2 fruit fly cellular contexts compared by ENCODE assay signal in the genomic region with DNA sequence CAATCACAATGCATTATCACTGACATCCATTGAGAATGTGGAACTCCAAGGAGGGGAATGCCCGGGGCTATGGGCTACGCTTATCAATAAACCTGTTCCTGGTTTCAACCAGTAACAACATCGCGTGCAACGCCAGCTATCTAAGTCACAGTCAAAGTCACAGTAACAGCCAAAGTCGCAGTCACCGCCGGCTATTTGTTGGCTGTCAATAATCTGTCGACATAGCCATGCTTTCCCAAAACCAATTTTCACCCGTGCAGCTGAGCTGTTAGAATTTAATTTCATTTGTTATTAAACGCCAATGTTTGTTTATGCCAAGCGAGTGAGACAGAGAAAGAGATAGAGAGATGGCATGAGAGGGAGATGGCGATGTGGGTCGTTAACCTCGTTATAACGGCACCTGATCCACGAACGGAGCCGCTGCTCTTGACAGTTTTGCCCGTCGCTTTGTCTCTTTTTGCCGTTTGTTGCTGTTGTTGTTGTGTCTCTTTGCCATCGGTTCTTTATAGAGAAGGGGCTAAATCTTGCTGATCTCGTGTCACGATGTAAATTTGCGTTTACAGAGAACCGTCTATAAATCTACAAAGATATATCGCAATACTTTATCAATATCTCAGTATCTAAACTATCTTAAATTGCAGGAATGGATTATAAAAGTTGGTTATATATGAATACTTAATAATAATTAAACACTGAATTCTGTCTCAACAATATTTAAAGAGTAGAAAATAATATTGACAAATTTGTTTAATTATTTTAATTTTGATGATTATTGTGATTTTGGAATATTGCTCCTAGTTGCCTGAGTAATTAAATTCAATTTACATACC.
TF ChIP-seq lines count a peak whose summit lies in the region.

No protein-coding gene starts in this region.

TF ChIP-seq in whole organism, embryonic, 481 proteins besides CTCF, POLR2A, EP300 and RAD21 (continued from another document and continues in another):
- TF ChIP-seq CG11696 (GFP tag; IDR thresholded peaks at IDR 0.05; lab: Robert Waterston, UW) (no peak), CG4820 (GFP tag; optimal IDR thresholded peaks at IDR 0.05; lab: Kevin White, UChicago) (peak; percentile 13), CG1024 (GFP tag; IDR thresholded peaks at IDR 0.05; lab: Robert Waterston, UW) (0 out of 2 replicates have a peak, but pooled peaks have one; percentile 5), Hr3 (GFP tag; optimal IDR thresholded peaks at IDR 0.05; lab: Kevin White, UChicago) (peak; percentile 16), CG43689 (GFP tag; IDR thresholded peaks at IDR 0.05; lab: Robert Waterston, UW) (0 out of 2 replicates have a peak, but pooled peaks have one; percentile 3), bsh (GFP tag; optimal IDR thresholded peaks at IDR 0.05; lab: Kevin White, UChicago) (peak in 1 of 2 experiments; percentile 16), CG3995 (GFP tag; optimal IDR thresholded peaks at IDR 0.05; lab: Kevin White, UChicago) (peak; percentile 96), CG9437 (GFP tag; optimal IDR thresholded peaks at IDR 0.05; lab: Kevin White, UChicago) (peak; percentile 40), BEAF-32 (GFP tag; optimal IDR thresholded peaks at IDR 0.05; lab: Kevin White, UChicago) (peak; percentile 64), Nf-YB (GFP tag; optimal IDR thresholded peaks at IDR 0.05; lab: Kevin White, UChicago) (peak; percentile 13), CG4424 (GFP tag; optimal IDR thresholded peaks at IDR 0.05; lab: Kevin White, UChicago) (peak; percentile 22), ind (GFP tag; optimal IDR thresholded peaks at IDR 0.05; lab: Kevin White, UChicago) (peak; percentile 6), corto (GFP tag; optimal IDR thresholded peaks at IDR 0.05; lab: Kevin White, UChicago) (no peak), Abd-B (GFP tag; optimal IDR thresholded peaks at IDR 0.05; lab: Kevin White, UChicago) (peak; percentile 21), exex (tag; optimal IDR thresholded peaks at IDR 0.05; lab: Kevin White, UChicago) (no peak), CoRest (tag; optimal IDR thresholded peaks at IDR 0.05; lab: Kevin White, UChicago) (peak; percentile 30), Sry-β (GFP tag; optimal IDR thresholded peaks at IDR 0.05; lab: Kevin White, UChicago) (peak; percentile 20), dm (GFP tag; optimal IDR thresholded peaks at IDR 0.05; lab: Kevin White, UChicago) (peak; percentile 13), CG1603 (tag; optimal IDR thresholded peaks at IDR 0.05; lab: Kevin White, UChicago) (peak; percentile 51), zen2 (GFP tag; IDR thresholded peaks at IDR 0.05; lab: Robert Waterston, UW; ENCODE audit: partially characterized antibody) (0 out of 3 replicates have a peak, but pooled peaks have one; percentile 18), knrl (GFP tag; IDR thresholded peaks at IDR 0.05; lab: Robert Waterston, UW; ENCODE audit: partially characterized antibody) (peak; percentile 29; the same call in 1 of the 3 replicates), CG7556 (GFP tag; optimal IDR thresholded peaks at IDR 0.05; lab: Kevin White, UChicago) (peak; percentile 57), grau (tag; optimal IDR thresholded peaks at IDR 0.05; lab: Kevin White, UChicago) (peak; percentile 40), CG12659 (GFP tag; optimal IDR thresholded peaks at IDR 0.05; lab: Kevin White, UChicago) (peak; percentile 29), az2 (GFP tag; optimal IDR thresholded peaks at IDR 0.05; lab: Kevin White, UChicago) (peak; percentile 4), CG3838 (GFP tag; optimal IDR thresholded peaks at IDR 0.05; lab: Kevin White, UChicago) (no peak), CG8924 (tag; optimal IDR thresholded peaks at IDR 0.05; lab: Kevin White, UChicago) (peak; percentile 18), CG9727 (GFP tag; optimal IDR thresholded peaks at IDR 0.05; lab: Kevin White, UChicago) (peak; percentile 60), CG1233 (GFP tag; optimal IDR thresholded peaks at IDR 0.05; lab: Kevin White, UChicago) (no peak), CG9932 (GFP tag; IDR thresholded peaks at IDR 0.05; lab: Robert Waterston, UW) (0 out of 2 replicates have a peak, but pooled peaks have one; percentile 5), fd64A (GFP tag; optimal IDR thresholded peaks at IDR 0.05; lab: Kevin White, UChicago) (peak; percentile 67), Dll (GFP tag; IDR thresholded peaks at IDR 0.05; lab: Robert Waterston, UW; ENCODE audit: partially characterized antibody) (peak; percentile 72), D (optimal IDR thresholded peaks at IDR 0.05; lab: Kevin White, UChicago) (peak; percentile 43), D (GFP tag; optimal IDR thresholded peaks at IDR 0.05; lab: Kevin White, UChicago) (no peak), crol (GFP tag; IDR thresholded peaks at IDR 0.05; lab: Robert Waterston, UW) (peak; percentile 24; the same call in 1 of the 2 replicates), mirr (GFP tag; optimal IDR thresholded peaks at IDR 0.05; lab: Kevin White, UChicago) (no peak), CG10209 (GFP tag; optimal IDR thresholded peaks at IDR 0.05; lab: Kevin White, UChicago) (peak; percentile 11), CG3407 (GFP tag; optimal IDR thresholded peaks at IDR 0.05; lab: Kevin White, UChicago) (peak; percentile 60), Scr (GFP tag; IDR thresholded peaks at IDR 0.05; lab: Robert Waterston, UW; ENCODE audit: partially characterized antibody) (peak; percentile 65), CG13775 (GFP tag; optimal IDR thresholded peaks at IDR 0.05; lab: Kevin White, UChicago) (peak; percentile 27), CG33557 (GFP tag; optimal IDR thresholded peaks at IDR 0.05; lab: Kevin White, UChicago) (peak; percentile 5), CG14710 (tag; optimal IDR thresholded peaks at IDR 0.05; lab: Kevin White, UChicago) (peak; percentile 49), CG4360 (GFP tag; IDR thresholded peaks at IDR 0.05; lab: Robert Waterston, UW) (peak; percentile 84), lola (GFP tag; optimal IDR thresholded peaks at IDR 0.05; lab: Kevin White, UChicago) (peak in 1 of 3 experiments; percentile 75), Blimp-1 (GFP tag; optimal IDR thresholded peaks at IDR 0.05; lab: Kevin White, UChicago) (peak; percentile 62), sqz (GFP tag; optimal IDR thresholded peaks at IDR 0.05; lab: Kevin White, UChicago) (peak; percentile 16), oc (tag; optimal IDR thresholded peaks at IDR 0.05; lab: Kevin White, UChicago) (peak; percentile 80), stwl (tag; optimal IDR thresholded peaks at IDR 0.05; lab: Kevin White, UChicago) (peak; percentile 42), CG2678 (tag; optimal IDR thresholded peaks at IDR 0.05; lab: Kevin White, UChicago) (peak; percentile 42), CG4707 (GFP tag; optimal IDR thresholded peaks at IDR 0.05; lab: Kevin White, UChicago) (peak; percentile 59), ken (GFP tag; IDR thresholded peaks at IDR 0.05; lab: Robert Waterston, UW) (no peak), crc (GFP tag; optimal IDR thresholded peaks at IDR 0.05; lab: Kevin White, UChicago) (no peak), Dip2 (GFP tag; IDR thresholded peaks at IDR 0.05; lab: Robert Waterston, UW) (no peak), CG16863 (GFP tag; optimal IDR thresholded peaks at IDR 0.05; lab: Kevin White, UChicago) (no peak), Atf6 (GFP tag; IDR thresholded peaks at IDR 0.05; lab: Robert Waterston, UW) (no peak), CG31441 (GFP tag; IDR thresholded peaks at IDR 0.05; lab: Robert Waterston, UW) (peak; percentile 88), CG14965 (GFP tag; optimal IDR thresholded peaks at IDR 0.05; lab: Kevin White, UChicago; ENCODE audit: borderline replicate concordance) (no peak), bcd (GFP tag; optimal IDR thresholded peaks at IDR 0.05; lab: Kevin White, UChicago) (peak; percentile 3)

TF ChIP-seq in whole organism, prepupa, 60 proteins besides CTCF, POLR2A, EP300 and RAD21 (continued from another document):
- no peak for TF ChIP-seq CG8119 (GFP tag; IDR thresholded peaks at IDR 0.05; lab: Robert Waterston, UW)
- peak; percentile 31 for TF ChIP-seq achi (GFP tag; optimal IDR thresholded peaks at IDR 0.05; lab: Kevin White, UChicago)
- TF ChIP-seq Sox15 (GFP tag; optimal IDR thresholded peaks at IDR 0.05; lab: Kevin White, UChicago) = no peak
- peak; percentile 54 for TF ChIP-seq Eip78C (GFP tag; lab: Kevin White, UChicago)
- peak; percentile 5 for TF ChIP-seq CG31627 (GFP tag; optimal IDR thresholded peaks at IDR 0.05; lab: Kevin White, UChicago)
- no peak for TF ChIP-seq CG15336 (GFP tag; IDR thresholded peaks at IDR 0.05; lab: Robert Waterston, UW)
- TF ChIP-seq Sox14 (GFP tag; optimal IDR thresholded peaks at IDR 0.05; lab: Kevin White, UChicago) = no peak
- TF ChIP-seq Hr38 (GFP tag; optimal IDR thresholded peaks at IDR 0.05; lab: Kevin White, UChicago) = no peak
- no peak for TF ChIP-seq fd85E (GFP tag; optimal IDR thresholded peaks at IDR 0.05; lab: Kevin White, UChicago)
- peak; percentile 10 for TF ChIP-seq Met (GFP tag; optimal IDR thresholded peaks at IDR 0.05; lab: Kevin White, UChicago)
- peak; percentile 33 for TF ChIP-seq pdm3 (GFP tag; optimal IDR thresholded peaks at IDR 0.05; lab: Kevin White, UChicago)
- no peak for TF ChIP-seq cyc (GFP tag; optimal IDR thresholded peaks at IDR 0.05; lab: Kevin White, UChicago)
- peak; percentile 66 for TF ChIP-seq esn (GFP tag; optimal IDR thresholded peaks at IDR 0.05; lab: Kevin White, UChicago)
- peak; percentile 3 for TF ChIP-seq Hr39 (GFP tag; optimal IDR thresholded peaks at IDR 0.05; lab: Kevin White, UChicago)
- TF ChIP-seq vri (GFP tag; optimal IDR thresholded peaks at IDR 0.05; lab: Kevin White, UChicago) = no peak
- no peak for TF ChIP-seq CG4318 (GFP tag; optimal IDR thresholded peaks at IDR 0.05; lab: Kevin White, UChicago)
- peak; percentile 89 for TF ChIP-seq svp (GFP tag; lab: Kevin White, UChicago)
- TF ChIP-seq dac (GFP tag; optimal IDR thresholded peaks at IDR 0.05; lab: Kevin White, UChicago) = no peak
- peak; percentile 11 for TF ChIP-seq CG6792 (GFP tag; optimal IDR thresholded peaks at IDR 0.05; lab: Kevin White, UChicago)
- no peak for TF ChIP-seq Hr4 (GFP tag; optimal IDR thresholded peaks at IDR 0.05; lab: Kevin White, UChicago)
- TF ChIP-seq acj6 (GFP tag; optimal IDR thresholded peaks at IDR 0.05; lab: Kevin White, UChicago) = peak; percentile 41
- TF ChIP-seq CG1621 (tag; optimal IDR thresholded peaks at IDR 0.05; lab: Kevin White, UChicago) = no peak
- TF ChIP-seq CG11902 (GFP tag; optimal IDR thresholded peaks at IDR 0.05; lab: Kevin White, UChicago) = no peak
- TF ChIP-seq CG10669 (GFP tag; optimal IDR thresholded peaks at IDR 0.05; lab: Kevin White, UChicago) = no peak
- TF ChIP-seq CG8319 (GFP tag; optimal IDR thresholded peaks at IDR 0.05; lab: Kevin White, UChicago) = no peak
- peak; percentile 5 for TF ChIP-seq CG34406 (GFP tag; optimal IDR thresholded peaks at IDR 0.05; lab: Kevin White, UChicago)
- peak; percentile 42 for TF ChIP-seq CG10631 (GFP tag; optimal IDR thresholded peaks at IDR 0.05; lab: Kevin White, UChicago)
- no peak for TF ChIP-seq Eip93F (GFP tag; optimal IDR thresholded peaks at IDR 0.05; lab: Kevin White, UChicago)
- peak; percentile 6 for TF ChIP-seq Eip75B (GFP tag; optimal IDR thresholded peaks at IDR 0.05; lab: Kevin White, UChicago)
- TF ChIP-seq CG11294 (GFP tag; IDR thresholded peaks at IDR 0.05; lab: Robert Waterston, UW) = no peak
- TF ChIP-seq Lpt (GFP tag; optimal IDR thresholded peaks at IDR 0.05; lab: Kevin White, UChicago) = peak; percentile 18
- peak; percentile 59 for TF ChIP-seq CG32006 (GFP tag; optimal IDR thresholded peaks at IDR 0.05; lab: Kevin White, UChicago)
- TF ChIP-seq Smox (GFP tag; optimal IDR thresholded peaks at IDR 0.05; lab: Kevin White, UChicago) = no peak
- no peak for TF ChIP-seq Ets21C (GFP tag; optimal IDR thresholded peaks at IDR 0.05; lab: Kevin White, UChicago)
- peak; percentile 21 for TF ChIP-seq CG3919 (GFP tag; optimal IDR thresholded peaks at IDR 0.05; lab: Kevin White, UChicago)
- no peak for TF ChIP-seq CG16779 (tag; optimal IDR thresholded peaks at IDR 0.05; lab: Kevin White, UChicago)
- no peak for TF ChIP-seq Gug (GFP tag; IDR thresholded peaks at IDR 0.05; lab: Robert Waterston, UW)
- TF ChIP-seq Ets96B (tag; optimal IDR thresholded peaks at IDR 0.05; lab: Kevin White, UChicago) = no peak
- peak; percentile 35 for TF ChIP-seq topi (GFP tag; optimal IDR thresholded peaks at IDR 0.05; lab: Kevin White, UChicago)
- TF ChIP-seq CG6276 (GFP tag; optimal IDR thresholded peaks at IDR 0.05; lab: Kevin White, UChicago) = peak; percentile 5
- TF ChIP-seq CG6163 (GFP tag; IDR thresholded peaks at IDR 0.05; lab: Robert Waterston, UW) = no peak
TF ChIP-seq in whole organism, prepupa: peak in this region for 25.
